Fruit fly (Drosophila melanogaster) whole organism, embryonic: ENCODE results near the gene Usp5.

Source experiments
- CG16863 ChIP-seq: fragments of 200-800 bp; sonication (Bioruptor generic); optimal IDR thresholded peaks from 3 replicates; lab custom pipeline; 2016; ENCODE audit warnings: missing biosample characterization, missing genetic modification characterization
- CG32767 ChIP-seq: fragments of 200-800 bp; sonication (Bioruptor generic); IDR thresholded peaks from 2 replicates; pipeline ENCODE4 v1.3.6; 2022; ENCODE audit warnings: missing biosample characterization, missing genetic modification characterization
- CG7786 ChIP-seq: fragments of 200-800 bp; sonication (Bioruptor generic); optimal IDR thresholded peaks from 2 replicates; lab custom pipeline; 2016; ENCODE audit warnings: missing biosample characterization, missing genetic modification characterization
- Dp ChIP-seq: fragments of 200-800 bp; sonication (Bioruptor generic); optimal IDR thresholded peaks from 2 replicates; lab custom pipeline; 2018; ENCODE audit warnings: missing biosample characterization, mild to moderate bottlenecking, missing genetic modification characterization, moderate library complexity
- ERR ChIP-seq: fragments of 200-800 bp; sonication (Bioruptor generic); optimal IDR thresholded peaks from 2 replicates; lab custom pipeline; 2016; ENCODE audit warnings: missing biosample characterization, missing genetic modification characterization
- Vsx1 ChIP-seq: fragments of 200-800 bp; sonication (Bioruptor generic); optimal IDR thresholded peaks from 2 replicates; lab custom pipeline; 2017; ENCODE audit warnings: missing biosample characterization, mild to moderate bottlenecking, missing genetic modification characterization, missing genetic modification reagents
- jigr1 ChIP-seq: fragments of 200-800 bp; sonication (Bioruptor generic); IDR thresholded peaks from 3 replicates; pipeline ENCODE4 v1.3.6; 2022; ENCODE audit warnings: missing biosample characterization, missing genetic modification characterization
- ro ChIP-seq: fragments of 200-800 bp; sonication (Bioruptor generic); IDR thresholded peaks from 2 replicates; pipeline ENCODE4 v1.3.6; 2022; ENCODE audit warnings: missing biosample characterization, missing genetic modification characterization
- sc ChIP-seq, 3 experiments: fragments of >200 bp in 2 of 3; fragments of 200-800 bp in 1 of 3; sonication (Bioruptor generic) in 1 of 3; optimal IDR thresholded peaks; 2 replicates in 2 of 3; 3 replicates in 1 of 3; lab custom pipeline; 2017; ENCODE audit warnings: mild to moderate bottlenecking in 1 of 3, missing biosample characterization in 1 of 3, missing genetic modification characterization in 1 of 3, missing genetic modification reagents in 1 of 3
- tio ChIP-seq: fragments of 200-800 bp; sonication (Bioruptor generic); optimal IDR thresholded peaks from 2 replicates; lab custom pipeline; 2017; ENCODE audit warnings: missing biosample characterization, missing genetic modification characterization, inconsistent platforms

dm6 chr3L:3126478-3126877 lies 21.7 kb downstream of the Usp5 start:
- TF ChIP-seq sc (optimal IDR thresholded peaks at IDR 0.05; lab: Kevin White, UChicago) (no peak), sc (GFP tag; optimal IDR thresholded peaks at IDR 0.05; lab: Kevin White, UChicago) (no peak), tio (no peak), ro (GFP tag; lab: Robert Waterston, UW) (no peak), ERR (GFP tag; lab: Kevin White, UChicago) (no peak), CG16863 (no peak), CG32767 (no peak), CG7786 (GFP tag; lab: Kevin White, UChicago) (no peak), jigr1 (GFP tag; lab: Robert Waterston, UW) (no peak), Dp (GFP tag; lab: Kevin White, UChicago) (no peak), Vsx1 (GFP tag; lab: Kevin White, UChicago) (no peak)
